Worm (Caenorhabditis elegans) whole organism, L4 larva: ENCODE measurements around the gene fdgt-2.
A peak's percentile ranks its signal among the peaks of the same experiment; 100 is the strongest.

Experiments used
- F49E8.2 ChIP-seq: sonication (generic microtip); optimal IDR thresholded peaks from 2 replicates; lab custom pipeline; 2016; ENCODE audit warnings: missing compliant biosample characterization, mild to moderate bottlenecking, missing genetic modification characterization, borderline replicate concordance
- T20F7.1 ChIP-seq: fragments of 200-800 bp; sonication (Bioruptor generic); optimal IDR thresholded peaks from 2 replicates; lab custom pipeline; 2018; ENCODE audit warnings: mild to moderate bottlenecking, missing genetic modification characterization, missing compliant biosample characterization
- Y105C5A.15 ChIP-seq: fragments of 200-800 bp; sonication (Bioruptor generic); IDR thresholded peaks from 2 replicates; pipeline ENCODE4 v1.3.6; 2022; ENCODE audit warnings: missing genetic modification characterization, missing compliant biosample characterization
- aha-1 ChIP-seq: fragments of 150-350 bp; peaks from one replicate; lab custom pipeline; 2014; ENCODE audit warnings: missing biosample characterization, missing genetic modification characterization
- arid-1 ChIP-seq: fragments of 200-800 bp; sonication (Bioruptor generic); conservative IDR thresholded peaks from 2 replicates; pipeline ENCODE4 v1.3.6; 2022; ENCODE audit warnings: missing genetic modification reagents, missing genetic modification characterization, missing compliant biosample characterization
- ceh-82 ChIP-seq: sonication (generic microtip); optimal IDR thresholded peaks from 2 replicates; lab custom pipeline; 2017; ENCODE audit warnings: missing biosample characterization, missing genetic modification characterization
- ces-1 ChIP-seq: fragments of 150-350 bp; sonication (generic microtip); optimal IDR thresholded peaks from 4 replicates; lab custom pipeline; 2014; ENCODE audit warnings: missing biosample characterization, missing genetic modification reagents, missing genetic modification characterization
- ctbp-1 ChIP-seq: fragments of 200-800 bp; sonication (Bioruptor generic); IDR thresholded peaks from 2 replicates; pipeline ENCODE4 v1.3.6; 2022; ENCODE audit warnings: missing genetic modification reagents, missing genetic modification characterization, missing compliant biosample characterization
- daf-19 ChIP-seq: fragments of 200-800 bp; sonication (Bioruptor generic); conservative IDR thresholded peaks from 2 replicates; pipeline ENCODE4 v1.3.6; 2022; ENCODE audit warnings: missing genetic modification characterization, missing compliant biosample characterization
- dmd-6 ChIP-seq: fragments of 200-800 bp; sonication (Bioruptor generic); IDR thresholded peaks from 2 replicates; pipeline ENCODE4 v1.3.6; 2022; ENCODE audit warnings: missing genetic modification reagents, missing genetic modification characterization, missing compliant biosample characterization
- egl-43 ChIP-seq: fragments of 200-800 bp; sonication (Bioruptor generic); IDR thresholded peaks from 2 replicates; pipeline ENCODE4 v1.3.6; 2022; ENCODE audit warnings: missing genetic modification reagents, missing genetic modification characterization, missing compliant biosample characterization
- hif-1 ChIP-seq, 2 experiments: sonication (generic microtip); optimal IDR thresholded peaks; 2 replicates each; lab custom pipeline; 2016 to 2017; ENCODE audit warnings: missing compliant biosample characterization in 2 of 2, missing genetic modification characterization in 2 of 2, missing genetic modification reagents in 2 of 2, missing genotype in 2 of 2, mild to moderate bottlenecking in 1 of 2
- lim-7 ChIP-seq: fragments of 200-800 bp; sonication (Bioruptor generic); IDR thresholded peaks from 2 replicates; pipeline ENCODE4 v1.3.6; 2022; ENCODE audit warnings: missing genetic modification characterization, missing compliant biosample characterization
- lin-13 ChIP-seq: fragments of 150-350 bp; optimal IDR thresholded peaks from 2 replicates; lab custom pipeline; 2014; ENCODE audit warnings: missing biosample characterization, missing genetic modification reagents, missing genetic modification characterization
- lin-29 ChIP-seq: fragments of 200-800 bp; sonication (Bioruptor generic); IDR thresholded peaks from 2 replicates; pipeline ENCODE4 v1.3.6; 2022; ENCODE audit warnings: missing genetic modification reagents, missing genetic modification characterization, missing compliant biosample characterization
- lin-38 ChIP-seq: fragments of 200-800 bp; sonication (Bioruptor generic); IDR thresholded peaks from 2 replicates; pipeline ENCODE4 v1.3.6; 2022; ENCODE audit warnings: missing genetic modification reagents, missing genetic modification characterization, missing compliant biosample characterization
- lin-39 ChIP-seq: fragments of 150-350 bp; optimal IDR thresholded peaks from 2 replicates; lab custom pipeline; 2014; ENCODE audit warnings: missing biosample characterization, missing genetic modification reagents, missing genetic modification characterization
- lir-3 ChIP-seq: sonication (generic microtip); optimal IDR thresholded peaks from 2 replicates; lab custom pipeline; 2016; ENCODE audit warnings: mild to moderate bottlenecking, missing genetic modification characterization, missing compliant biosample characterization
- madf-5 ChIP-seq, 2 experiments: fragments of 200-800 bp; sonication (Bioruptor generic); IDR thresholded peaks; 2 replicates each; pipeline ENCODE4 v1.3.6; 2022; ENCODE audit warnings: missing compliant biosample characterization in 2 of 2, missing genetic modification characterization in 2 of 2
- mxl-3 ChIP-seq: fragments of 200-800 bp; sonication (Bioruptor generic); optimal IDR thresholded peaks from 2 replicates; lab custom pipeline; 2018; ENCODE audit warnings: mild to moderate bottlenecking, missing genetic modification characterization, missing compliant biosample characterization
- nhr-11 ChIP-seq: fragments of 150-350 bp; optimal IDR thresholded peaks from 2 replicates; lab custom pipeline; 2014; ENCODE audit warnings: missing biosample characterization, missing genetic modification characterization
- nhr-111 ChIP-seq: fragments of 200-800 bp; sonication (Bioruptor generic); optimal IDR thresholded peaks from 2 replicates; lab custom pipeline; 2018; ENCODE audit warnings: mild to moderate bottlenecking, missing genetic modification characterization, missing compliant biosample characterization
- nhr-25 ChIP-seq: sonication (generic microtip); optimal IDR thresholded peaks from 2 replicates; lab custom pipeline; 2017; ENCODE audit warnings: missing genetic modification characterization, mild to moderate bottlenecking, missing compliant biosample characterization, antibody characterized with exemption, moderate library complexity, borderline replicate concordance; ENCODE audit not compliant: insufficient read depth
- nhr-28 ChIP-seq: fragments of 150-350 bp; optimal IDR thresholded peaks from 2 replicates; lab custom pipeline; 2014; ENCODE audit warnings: missing biosample characterization, missing genetic modification characterization
- pqm-1 ChIP-seq: sonication (generic microtip); optimal IDR thresholded peaks from 2 replicates; lab custom pipeline; 2017; ENCODE audit warnings: missing biosample characterization, missing genetic modification characterization
- rbr-2 ChIP-seq: sonication (generic microtip); optimal IDR thresholded peaks from 2 replicates; lab custom pipeline; 2016; ENCODE audit warnings: missing genotype, missing genetic modification characterization, missing compliant biosample characterization
- saeg-2 ChIP-seq: fragments of 200-800 bp; sonication (Bioruptor generic); IDR thresholded peaks from 2 replicates; pipeline ENCODE4 v1.3.6; 2022; ENCODE audit warnings: missing genetic modification reagents, missing genetic modification characterization, missing compliant biosample characterization
- sdz-12 ChIP-seq: fragments of 200-800 bp; sonication (Bioruptor generic); optimal IDR thresholded peaks from 2 replicates; lab custom pipeline; 2018; ENCODE audit warnings: mild to moderate bottlenecking, missing genetic modification characterization, missing compliant biosample characterization
- snpc-1.2 ChIP-seq: fragments of 200-800 bp; sonication (Bioruptor generic); IDR thresholded peaks from 2 replicates; pipeline ENCODE4 v1.3.6; 2022; ENCODE audit warnings: missing genetic modification reagents, missing genetic modification characterization, missing compliant biosample characterization
- tra-1 ChIP-seq: fragments of 200-800 bp; sonication (Bioruptor generic); IDR thresholded peaks from 2 replicates; pipeline ENCODE4 v1.3.6; 2022; ENCODE audit warnings: missing genetic modification reagents, missing genetic modification characterization, missing compliant biosample characterization
- unc-62 ChIP-seq, 3 experiments: fragments of 150-350 bp in 1 of 3; sonication (generic microtip); optimal IDR thresholded peaks in 2 of 3; peaks in 1 of 3; 1 replicate in 1 of 3; 2 replicates in 2 of 3; lab custom pipeline; 2014 to 2017; ENCODE audit warnings: missing biosample characterization in 3 of 3, missing genetic modification characterization in 3 of 3, missing genetic modification reagents in 3 of 3, missing genotype in 1 of 3
- zfp-3 ChIP-seq: fragments of 200-800 bp; sonication (Bioruptor generic); conservative IDR thresholded peaks from 2 replicates; pipeline ENCODE4 v1.3.6; 2022; ENCODE audit warnings: missing genetic modification reagents, missing genetic modification characterization, missing compliant biosample characterization
- zip-11 ChIP-seq: fragments of 200-800 bp; sonication (Bioruptor generic); IDR thresholded peaks from 2 replicates; pipeline ENCODE4 v1.3.6; 2022; ENCODE audit warnings: missing genetic modification characterization, missing compliant biosample characterization
- ztf-7 ChIP-seq: fragments of 150-350 bp; optimal IDR thresholded peaks from 2 replicates; lab custom pipeline; 2014; ENCODE audit warnings: missing biosample characterization, missing genetic modification characterization

Gene fdgt-2

DNA sequence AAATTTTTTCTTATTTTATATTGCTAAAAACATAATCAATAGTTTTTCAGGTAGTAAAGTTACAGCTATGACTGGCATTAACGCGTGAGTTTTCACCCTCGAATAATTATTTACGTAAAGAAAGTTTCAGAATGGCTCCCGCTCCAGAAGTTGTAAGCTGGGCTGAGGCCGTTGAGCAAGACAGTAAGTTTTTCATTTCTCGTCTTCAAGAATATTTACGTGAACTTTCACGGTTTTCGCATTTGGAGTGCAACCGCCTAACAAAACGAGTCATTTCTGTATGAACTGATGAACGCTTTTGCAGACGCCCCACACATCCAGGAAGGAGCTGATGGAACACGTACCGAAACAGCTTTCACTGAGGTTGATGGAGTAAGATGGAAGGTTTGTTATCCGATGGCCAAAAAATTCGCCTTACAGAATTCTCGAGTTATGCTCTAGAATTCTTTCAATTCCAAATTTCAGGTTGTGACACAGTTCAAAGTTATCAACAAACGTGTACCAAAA is 25.4 kb downstream of the fdgt-2 start, which contains the start of gene eif-3.G:
eif-3.G (plus strand) TSS at position 51 of the 507 bp plus-strand sequence.
- TF ChIP-seq rbr-2 (tag; lab: Kevin White, UChicago) (no peak), lin-13 (GFP tag; lab: Kevin White, UChicago) (no peak), aha-1 (tag; lab: Kevin White, UChicago) (no peak), snpc-1.2 (0 out of 2 replicates have a peak, but pooled peaks have one; percentile 10), daf-19 (GFP tag; lab: Robert Waterston, UW) (no peak), zip-11 (GFP tag; lab: Robert Waterston, UW) (no peak), nhr-11 (no peak), madf-5 (GFP tag; IDR thresholded peaks at IDR 0.05; lab: Robert Waterston, UW) (no peak)

ce11 chrII:8444007-8444406 is 26.6 kb downstream of the fdgt-2 start, which contains the start of gene evl-20:
Gene evl-20, plus strand, starts transcription at chrII:8444307.
- TF ChIP-seq ztf-7 (no peak), F49E8.2 (peak; percentile 16), arid-1 (no peak), lin-38 (peak; percentile 38; the same call in 1 of the 2 replicates)

DNA sequence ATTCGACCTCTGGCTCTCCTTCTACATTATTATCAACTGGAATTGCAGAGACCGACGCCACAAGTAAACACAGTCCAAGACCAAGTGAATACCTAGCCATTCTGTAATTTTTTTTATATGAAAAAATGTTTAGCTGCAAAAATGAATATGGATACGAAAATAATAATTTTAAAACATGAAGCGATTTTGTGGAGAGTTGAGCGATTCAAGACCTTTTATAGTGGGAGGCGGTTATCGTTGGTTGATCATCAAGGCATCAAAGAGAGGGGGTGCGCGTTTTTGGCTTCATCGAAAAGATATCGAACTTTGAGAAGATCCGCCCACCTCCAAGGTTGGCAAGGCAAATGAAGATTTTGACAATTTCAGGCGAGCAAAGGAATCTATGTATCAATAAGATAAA is 29.3 kb downstream of the fdgt-2 start, which contains the start of gene cut-3:
cut-3 (minus strand) TSS at position 101 of the 400 bp plus-strand sequence.
- TF ChIP-seq lim-7 (GFP tag; lab: Robert Waterston, UW) = no peak
- no peak for TF ChIP-seq nhr-25 (tag; lab: Kevin White, UChicago)
- TF ChIP-seq Y105C5A.15 (GFP tag; lab: Robert Waterston, UW) = no peak
- TF ChIP-seq zip-11 (GFP tag; lab: Robert Waterston, UW) = no peak
- TF ChIP-seq saeg-2 (GFP tag; lab: Robert Waterston, UW) = no peak
- TF ChIP-seq ces-1 (GFP tag; lab: Kevin White, UChicago) = no peak
- TF ChIP-seq nhr-111 (GFP tag; lab: Kevin White, UChicago) = no peak
- TF ChIP-seq sdz-12 (GFP tag; lab: Kevin White, UChicago) = no peak
- no peak for TF ChIP-seq egl-43
- TF ChIP-seq ctbp-1 (GFP tag; lab: Robert Waterston, UW) = no peak
- no peak for TF ChIP-seq aha-1 (tag; lab: Kevin White, UChicago)
- TF ChIP-seq lin-39 (tag; lab: Kevin White, UChicago) = no peak
- no peak for TF ChIP-seq lir-3 (tag; lab: Kevin White, UChicago)
- TF ChIP-seq lin-29 = no peak
- no peak for TF ChIP-seq ceh-82
- TF ChIP-seq tra-1 (GFP tag; lab: Robert Waterston, UW) = no peak
- no peak for TF ChIP-seq zfp-3 (GFP tag; lab: Robert Waterston, UW)
- TF ChIP-seq lin-38 = no peak

DNA sequence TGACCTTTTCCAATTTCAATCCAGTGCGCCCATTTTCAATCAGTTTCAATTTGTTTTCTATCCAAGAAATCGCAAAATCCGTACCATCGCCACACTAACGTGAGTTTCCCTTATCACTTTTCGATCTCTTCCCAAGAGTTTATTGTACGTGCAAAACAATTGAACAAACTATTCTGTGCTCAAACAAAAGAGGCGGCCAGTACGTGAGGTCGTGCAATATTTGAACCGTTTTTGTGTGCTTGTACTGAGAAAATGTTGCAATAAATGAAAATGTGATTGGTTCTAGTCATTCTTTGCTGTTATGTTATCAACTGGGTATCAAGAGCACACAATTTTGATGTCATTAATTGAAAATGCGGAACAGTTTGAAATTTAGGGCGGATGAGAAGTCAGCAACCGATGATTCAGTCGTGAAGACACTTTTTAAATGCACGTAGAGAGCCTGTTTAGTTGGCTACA is 32.3 kb downstream of the fdgt-2 start, which contains the start of gene F22B5.4:
F22B5.4 (plus strand) TSS at position 51 of the 459 bp plus-strand sequence.
- TF ChIP-seq hif-1 (tag; optimal IDR thresholded peaks at IDR 0.05; lab: Kevin White, UChicago) (peak in 1 of 2 experiments; percentile 48), dmd-6 (GFP tag; lab: Robert Waterston, UW) (peak; percentile 34; the same call in 1 of the 2 replicates), T20F7.1 (GFP tag; lab: Kevin White, UChicago) (no peak), pqm-1 (tag; lab: Kevin White, UChicago) (peak; percentile 27), F49E8.2 (no peak), nhr-28 (tag; lab: Kevin White, UChicago) (peak; percentile 64)
- TF ChIP-seq, all 104 proteins: peak for 4

DNA sequence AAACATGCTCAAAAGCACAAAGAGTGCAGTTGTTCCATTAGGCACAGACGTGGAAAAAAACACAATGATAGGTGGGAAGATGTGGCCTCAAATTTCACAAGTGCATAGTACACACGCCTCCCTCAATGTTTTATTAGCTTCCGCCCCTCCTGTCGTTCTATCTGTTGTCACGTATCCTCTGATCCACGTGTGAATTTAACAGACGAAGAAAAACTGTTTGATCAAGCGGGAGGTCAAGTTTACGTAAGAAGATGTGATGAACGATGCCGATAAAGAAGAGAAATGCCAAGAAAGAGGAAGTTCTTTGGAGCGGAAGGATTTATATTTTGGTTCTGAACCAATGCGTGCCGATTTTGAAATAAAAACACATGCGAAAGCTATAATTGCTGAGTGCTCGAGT is 33.3 kb downstream of the fdgt-2 start:
- peak in 1 of 2 experiments; percentile 40 for TF ChIP-seq hif-1 (tag; optimal IDR thresholded peaks at IDR 0.05; lab: Kevin White, UChicago)
- peak; percentile 2 for TF ChIP-seq mxl-3
- TF ChIP-seq dmd-6 (GFP tag; lab: Robert Waterston, UW) = no peak
- no peak for TF ChIP-seq tra-1 (GFP tag; lab: Robert Waterston, UW)
- peak in 1 of 2 experiments; percentile 51 for TF ChIP-seq unc-62 (GFP tag; optimal IDR thresholded peaks at IDR 0.05 in 1 of 2; lab: Kevin White, UChicago)
- no peak for TF ChIP-seq unc-62 (tag; optimal IDR thresholded peaks at IDR 0.05; lab: Kevin White, UChicago)
